Worm (Caenorhabditis elegans) whole organism, L4/young adult: ENCODE results near the gene M79.2.

Source experiments
- W03F9.2 ChIP-seq: fragments of 150-350 bp; optimal IDR thresholded peaks from 2 replicates; lab custom pipeline; 2014; ENCODE audit warnings: missing biosample characterization, missing genetic modification characterization
- dao-5 ChIP-seq: sonication (generic microtip); optimal IDR thresholded peaks from 2 replicates; lab custom pipeline; 2016; ENCODE audit warnings: missing genotype, missing genetic modification characterization, moderate library complexity, missing compliant biosample characterization
- him-1 ChIP-seq: sonication (generic microtip); optimal IDR thresholded peaks from 2 replicates; lab custom pipeline; 2016; ENCODE audit warnings: missing genotype, missing genetic modification reagents, missing genetic modification characterization, missing compliant biosample characterization

DNA sequence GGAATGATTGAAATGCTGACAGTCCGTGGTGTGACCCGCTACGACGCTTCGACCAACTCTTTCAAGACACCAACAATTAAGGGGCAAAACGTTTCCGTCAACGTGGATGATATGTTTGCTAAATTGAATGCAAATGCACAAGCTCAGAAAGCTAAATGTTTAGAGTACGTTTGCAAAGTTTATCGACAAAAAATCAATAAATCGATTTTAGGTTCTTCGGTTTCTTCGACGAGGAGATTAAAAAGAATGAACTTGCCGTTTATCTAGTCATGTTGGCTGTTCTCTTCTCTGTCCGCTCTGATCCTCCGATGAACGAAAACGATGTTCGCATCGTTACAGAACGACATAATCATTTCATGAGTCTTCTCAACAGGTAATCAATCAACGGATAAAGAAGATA is 36.2 kb upstream of the M79.2 start:
- no peak for TF ChIP-seq dao-5 (tag; lab: Kevin White, UChicago)
- TF ChIP-seq W03F9.2 (tag; lab: Kevin White, UChicago) = no peak
- TF ChIP-seq him-1 (tag; lab: Kevin White, UChicago) = no peak
